Worm (Caenorhabditis elegans) whole organism, mixed stage, embryonic: ENCODE results near the gene swsn-1.

Experiments
- blmp-1 ChIP-seq: fragments of 150-350 bp; optimal IDR thresholded peaks from 2 replicates; lab custom pipeline; 2014; ENCODE audit warnings: missing biosample characterization, missing genetic modification characterization
- ceh-43 ChIP-seq: fragments of 200-800 bp; sonication (Bioruptor generic); optimal IDR thresholded peaks from 2 replicates; lab custom pipeline; 2018; ENCODE audit warnings: mild to moderate bottlenecking, missing genetic modification characterization, moderate library complexity, missing compliant biosample characterization
- ces-1 ChIP-seq: fragments of 150-350 bp; optimal IDR thresholded peaks from 2 replicates; lab custom pipeline; 2014; ENCODE audit warnings: missing biosample characterization, missing genetic modification reagents, missing genetic modification characterization
- drap-1 ChIP-seq: fragments of 200-800 bp; sonication (Bioruptor generic); optimal IDR thresholded peaks from 3 replicates; lab custom pipeline; 2018; ENCODE audit warnings: mild to moderate bottlenecking, missing genetic modification characterization, missing compliant biosample characterization
- lsy-2 ChIP-seq: fragments of 150-350 bp; optimal IDR thresholded peaks from 2 replicates; lab custom pipeline; 2014; ENCODE audit warnings: missing biosample characterization, missing genetic modification characterization
- mab-5 ChIP-seq: fragments of 150-350 bp; optimal IDR thresholded peaks from 2 replicates; lab custom pipeline; 2014; ENCODE audit warnings: missing biosample characterization, missing genetic modification characterization
- mep-1 ChIP-seq: fragments of 150-350 bp; optimal IDR thresholded peaks from 2 replicates; lab custom pipeline; 2017; ENCODE audit warnings: missing biosample characterization, missing genetic modification reagents, missing genetic modification characterization, inconsistent platforms
- nhr-12 ChIP-seq: fragments of 150-350 bp; optimal IDR thresholded peaks from 2 replicates; lab custom pipeline; 2014; ENCODE audit warnings: missing biosample characterization, missing genetic modification characterization
- nhr-2 ChIP-seq: fragments of 150-350 bp; optimal IDR thresholded peaks from 2 replicates; lab custom pipeline; 2014; ENCODE audit warnings: missing biosample characterization, missing genetic modification characterization
- pha-4 ChIP-seq: fragments of 150-350 bp; optimal IDR thresholded peaks from 2 replicates; lab custom pipeline; 2018; ENCODE audit warnings: missing biosample characterization, missing genetic modification reagents, missing genetic modification characterization
- tbx-8 ChIP-seq: fragments of 200-800 bp; sonication (Bioruptor generic); optimal IDR thresholded peaks from 2 replicates; lab custom pipeline; 2018; ENCODE audit warnings: mild to moderate bottlenecking, missing genetic modification characterization, moderate library complexity, missing compliant biosample characterization
- unc-62 ChIP-seq: fragments of 150-350 bp; optimal IDR thresholded peaks from 2 replicates; lab custom pipeline; 2014; ENCODE audit warnings: missing biosample characterization, missing genetic modification reagents, missing genetic modification characterization
- ztf-11 ChIP-seq: fragments of 150-350 bp; optimal IDR thresholded peaks from 2 replicates; lab custom pipeline; 2014; ENCODE audit warnings: missing biosample characterization, missing genetic modification characterization

- no peak for TF ChIP-seq ceh-43 (GFP tag; lab: Kevin White, UChicago)
- no peak for TF ChIP-seq ces-1 (GFP tag; lab: Kevin White, UChicago)
- TF ChIP-seq nhr-12 (tag; lab: Kevin White, UChicago) = no peak
- TF ChIP-seq mep-1 (tag; lab: Kevin White, UChicago) = no peak
- no peak for TF ChIP-seq tbx-8 (GFP tag; lab: Kevin White, UChicago)
- no peak for TF ChIP-seq pha-4 (tag; lab: Kevin White, UChicago)
- TF ChIP-seq blmp-1 (tag; lab: Kevin White, UChicago) = no peak
- TF ChIP-seq unc-62 (GFP tag; lab: Kevin White, UChicago) = no peak
- TF ChIP-seq mab-5 (tag; lab: Kevin White, UChicago) = no peak
- no peak for TF ChIP-seq ztf-11 (tag; lab: Kevin White, UChicago)
- no peak for TF ChIP-seq drap-1 (GFP tag; lab: Kevin White, UChicago)
- no peak for TF ChIP-seq nhr-2 (tag; lab: Kevin White, UChicago)
- TF ChIP-seq lsy-2 (tag; lab: Kevin White, UChicago) = no peak
These were observed 33.5 kb upstream of the swsn-1 start for ce11 chrV:20282827-20283226.
